Worm (Caenorhabditis elegans) whole organism, L4 larva: ENCODE results near the gene Y71H2B.2.

Source experiments
- Y5F2A.4 ChIP-seq: fragments of 200-800 bp; sonication (Bioruptor generic); optimal IDR thresholded peaks from 2 replicates; lab custom pipeline; 2018; ENCODE audit warnings: mild to moderate bottlenecking, missing genetic modification characterization, missing compliant biosample characterization
- ceh-62 ChIP-seq: sonication (generic microtip); optimal IDR thresholded peaks from 2 replicates; lab custom pipeline; 2017; ENCODE audit warnings: missing biosample characterization, missing genetic modification characterization
- dpl-1 ChIP-seq: fragments of 150-350 bp; optimal IDR thresholded peaks from 2 replicates; lab custom pipeline; 2014; ENCODE audit warnings: missing biosample characterization, missing genetic modification reagents, missing genetic modification characterization
- mdl-1 ChIP-seq, 2 experiments: fragments of 150-350 bp in 1 of 2; sonication (generic microtip) in 1 of 2; optimal IDR thresholded peaks; 2 replicates each; lab custom pipeline; 2014 to 2017; ENCODE audit warnings: missing biosample characterization in 2 of 2, missing genetic modification characterization in 2 of 2
- unc-130 ChIP-seq: sonication (generic microtip); optimal IDR thresholded peaks from 2 replicates; lab custom pipeline; 2016; ENCODE audit warnings: missing genetic modification reagents, missing genetic modification characterization, missing compliant biosample characterization
- zip-2 ChIP-seq: fragments of 150-350 bp; optimal IDR thresholded peaks from 2 replicates; lab custom pipeline; 2014; ENCODE audit warnings: missing biosample characterization, missing genetic modification characterization
- ztf-7 ChIP-seq: fragments of 150-350 bp; optimal IDR thresholded peaks from 2 replicates; lab custom pipeline; 2014; ENCODE audit warnings: missing biosample characterization, missing genetic modification characterization

- TF ChIP-seq ztf-7 (tag; lab: Kevin White, UChicago) (no peak), dpl-1 (GFP tag; lab: Kevin White, UChicago) (no peak), zip-2 (tag; lab: Kevin White, UChicago) (no peak), unc-130 (GFP tag; lab: Kevin White, UChicago) (no peak), ceh-62 (no peak), Y5F2A.4 (GFP tag; lab: Kevin White, UChicago) (no peak), mdl-1 (tag; optimal IDR thresholded peaks at IDR 0.05; lab: Kevin White, UChicago) (no peak)
These were observed 33.2 kb downstream of the Y71H2B.2 start for ce11 chrIII:2656168-2656567.
